Fruit fly (Drosophila melanogaster) whole organism, prepupa: ENCODE data around the gene bip1.
A peak's percentile ranks its signal among the peaks of the same experiment; 100 is the strongest.

Experiments
- Blimp-1 ChIP-seq: fragments of 200-800 bp; sonication (Bioruptor generic); optimal IDR thresholded peaks from 3 replicates; lab custom pipeline; 2017; ENCODE audit warnings: missing biosample characterization, missing genetic modification characterization, mild to moderate bottlenecking, moderate library complexity, missing genetic modification reagents
- CG10631 ChIP-seq: fragments of 200-800 bp; sonication (Bioruptor generic); optimal IDR thresholded peaks from 2 replicates; lab custom pipeline; 2016; ENCODE audit warnings: missing biosample characterization, missing genetic modification characterization
- CG10669 ChIP-seq: fragments of 200-800 bp; sonication (Bioruptor generic); optimal IDR thresholded peaks from 3 replicates; lab custom pipeline; 2018; ENCODE audit warnings: missing biosample characterization, mild to moderate bottlenecking, missing genetic modification characterization, moderate library complexity
- CG11294 ChIP-seq: fragments of 200-800 bp; sonication (Bioruptor generic); IDR thresholded peaks from 2 replicates; pipeline ENCODE4 v1.3.6; 2022; ENCODE audit warnings: missing biosample characterization, missing genetic modification characterization
- CG11762 ChIP-seq: fragments of 200-800 bp; sonication (Bioruptor generic); optimal IDR thresholded peaks from 3 replicates; lab custom pipeline; 2016; ENCODE audit warnings: missing biosample characterization, missing genetic modification characterization; ENCODE audit not compliant: insufficient read depth
- CG11902 ChIP-seq: fragments of 200-800 bp; sonication (Bioruptor generic); optimal IDR thresholded peaks from 3 replicates; lab custom pipeline; 2016; ENCODE audit warnings: missing biosample characterization, missing genetic modification characterization
- CG15336 ChIP-seq: fragments of 200-800 bp; sonication (Bioruptor generic); IDR thresholded peaks from 2 replicates; pipeline ENCODE4 v1.3.6; 2022; ENCODE audit warnings: missing biosample characterization, missing genetic modification characterization
- CG16779 ChIP-seq: fragments of 200-800 bp; sonication (Bioruptor generic); optimal IDR thresholded peaks from 3 replicates; lab custom pipeline; 2017; ENCODE audit warnings: missing biosample characterization, mild to moderate bottlenecking, missing genetic modification characterization
- CG3032 ChIP-seq: fragments of 200-800 bp; optimal IDR thresholded peaks from 2 replicates; lab custom pipeline; 2019; ENCODE audit warnings: missing biosample characterization, mild to moderate bottlenecking, missing genetic modification characterization, moderate library complexity
- CG31627 ChIP-seq: fragments of 200-800 bp; sonication (Bioruptor generic); optimal IDR thresholded peaks from 3 replicates; lab custom pipeline; 2016; ENCODE audit warnings: missing biosample characterization, missing genetic modification characterization
- CG34406 ChIP-seq: fragments of 200-800 bp; sonication (Bioruptor generic); optimal IDR thresholded peaks from 3 replicates; lab custom pipeline; 2016; ENCODE audit warnings: missing biosample characterization, missing genetic modification characterization
- CG3919 ChIP-seq: fragments of 200-800 bp; sonication (Bioruptor generic); optimal IDR thresholded peaks from 3 replicates; lab custom pipeline; 2016; ENCODE audit warnings: missing biosample characterization, missing genetic modification characterization
- CG4318 ChIP-seq: fragments of 200-800 bp; sonication (Bioruptor generic); optimal IDR thresholded peaks from 3 replicates; lab custom pipeline; 2017; ENCODE audit warnings: missing biosample characterization, mild to moderate bottlenecking, missing genetic modification characterization
- CG6163 ChIP-seq: fragments of 200-800 bp; sonication (Bioruptor generic); IDR thresholded peaks from 3 replicates; pipeline ENCODE4 v1.3.6; 2022; ENCODE audit warnings: missing biosample characterization, missing genetic modification characterization
- CG6276 ChIP-seq: fragments of 200-800 bp; sonication (Bioruptor generic); optimal IDR thresholded peaks from 2 replicates; lab custom pipeline; 2017; ENCODE audit warnings: missing biosample characterization, mild to moderate bottlenecking, missing genetic modification characterization
- CG6792 ChIP-seq: fragments of 200-800 bp; sonication (Bioruptor generic); optimal IDR thresholded peaks from 3 replicates; lab custom pipeline; 2016; ENCODE audit warnings: missing biosample characterization, missing genetic modification characterization
- CG8119 ChIP-seq: fragments of 200-800 bp; sonication (Bioruptor generic); IDR thresholded peaks from 3 replicates; pipeline ENCODE4 v1.3.6; 2022; ENCODE audit warnings: missing biosample characterization, missing genetic modification characterization
- CG8319 ChIP-seq: fragments of 200-800 bp; sonication (Bioruptor generic); optimal IDR thresholded peaks from 3 replicates; lab custom pipeline; 2016; ENCODE audit warnings: missing biosample characterization, missing genetic modification characterization
- CG8632 ChIP-seq: fragments of 200-800 bp; sonication (Bioruptor generic); optimal IDR thresholded peaks from 3 replicates; lab custom pipeline; 2016; ENCODE audit warnings: missing biosample characterization, missing genetic modification characterization
- CG9139 ChIP-seq: fragments of 200-800 bp; sonication (Bioruptor generic); optimal IDR thresholded peaks from 3 replicates; lab custom pipeline; 2017; ENCODE audit warnings: missing biosample characterization, mild to moderate bottlenecking, missing genetic modification characterization
- Eip75B ChIP-seq: fragments of 200-800 bp; sonication (Bioruptor generic); optimal IDR thresholded peaks from 3 replicates; lab custom pipeline; 2016; ENCODE audit warnings: missing biosample characterization, missing genetic modification characterization
- Eip78C ChIP-seq: fragments of 200-800 bp; sonication (Bioruptor generic); peaks from one replicate; lab custom pipeline; 2016; ENCODE audit warnings: missing biosample characterization, missing genetic modification characterization
- Eip93F ChIP-seq: fragments of 200-800 bp; sonication (Bioruptor generic); optimal IDR thresholded peaks from 2 replicates; lab custom pipeline; 2016; ENCODE audit warnings: missing biosample characterization, mild to moderate bottlenecking, missing genetic modification characterization
- Ets21C ChIP-seq: fragments of 200-800 bp; sonication (Bioruptor generic); optimal IDR thresholded peaks from 3 replicates; lab custom pipeline; 2016; ENCODE audit warnings: missing biosample characterization, missing genetic modification characterization
- Ets96B ChIP-seq: fragments of 200-800 bp; optimal IDR thresholded peaks from 2 replicates; lab custom pipeline; 2019; ENCODE audit warnings: missing biosample characterization, mild to moderate bottlenecking, missing genetic modification characterization, moderate library complexity
- Gug ChIP-seq: fragments of 200-800 bp; sonication (Bioruptor generic); IDR thresholded peaks from 2 replicates; pipeline ENCODE4 v1.3.6; 2022; ENCODE audit warnings: missing biosample characterization, missing genetic modification characterization
- Hr39 ChIP-seq: fragments of 200-800 bp; sonication (Bioruptor generic); optimal IDR thresholded peaks from 2 replicates; lab custom pipeline; 2016; ENCODE audit warnings: missing biosample characterization, missing genetic modification characterization
- Hr4 ChIP-seq: fragments of 200-800 bp; sonication (Bioruptor generic); optimal IDR thresholded peaks from 3 replicates; lab custom pipeline; 2016; ENCODE audit warnings: missing biosample characterization, missing genetic modification characterization
- Met ChIP-seq: fragments of 200-800 bp; sonication (Bioruptor generic); optimal IDR thresholded peaks from 3 replicates; lab custom pipeline; 2016; ENCODE audit warnings: missing biosample characterization, missing genetic modification characterization
- Sox102F ChIP-seq: fragments of 200-800 bp; sonication (Bioruptor generic); optimal IDR thresholded peaks from 2 replicates; lab custom pipeline; 2016; ENCODE audit warnings: missing biosample characterization, mild to moderate bottlenecking, missing genetic modification characterization
- Sox14 ChIP-seq: fragments of 200-800 bp; sonication (Bioruptor generic); optimal IDR thresholded peaks from 3 replicates; lab custom pipeline; 2016; ENCODE audit warnings: missing biosample characterization, missing genetic modification characterization
- Sox15 ChIP-seq: fragments of 200-800 bp; sonication (Bioruptor generic); optimal IDR thresholded peaks from 3 replicates; lab custom pipeline; 2016; ENCODE audit warnings: missing biosample characterization, missing genetic modification characterization
- achi ChIP-seq: fragments of 200-800 bp; sonication (Bioruptor generic); optimal IDR thresholded peaks from 3 replicates; lab custom pipeline; 2016; ENCODE audit warnings: missing biosample characterization, missing genetic modification characterization
- acj6 ChIP-seq: fragments of 200-800 bp; sonication (Bioruptor generic); optimal IDR thresholded peaks from 3 replicates; lab custom pipeline; 2016; ENCODE audit warnings: missing biosample characterization, missing genetic modification characterization
- dsx ChIP-seq: fragments of 200-800 bp; optimal IDR thresholded peaks from 3 replicates; lab custom pipeline; 2019; ENCODE audit warnings: missing biosample characterization, mild to moderate bottlenecking, missing genetic modification characterization, moderate library complexity; ENCODE audit not compliant: poor library complexity, severe bottlenecking
- eg ChIP-seq: fragments of 200-800 bp; sonication (Bioruptor generic); IDR thresholded peaks from 3 replicates; pipeline ENCODE4 v1.3.6; 2022; ENCODE audit warnings: missing biosample characterization, missing genetic modification characterization
- fd59A ChIP-seq: fragments of 200-800 bp; sonication (Bioruptor generic); optimal IDR thresholded peaks from 2 replicates; lab custom pipeline; 2017; ENCODE audit warnings: missing biosample characterization, mild to moderate bottlenecking, missing genetic modification characterization, missing genetic modification reagents
- fkh ChIP-seq: fragments of 200-800 bp; sonication (Bioruptor generic); optimal IDR thresholded peaks from 3 replicates; lab custom pipeline; 2017; ENCODE audit warnings: missing biosample characterization, mild to moderate bottlenecking, missing genetic modification characterization, moderate library complexity
- lz ChIP-seq: fragments of 200-800 bp; sonication (Bioruptor generic); optimal IDR thresholded peaks from 3 replicates; lab custom pipeline; 2016; ENCODE audit warnings: missing biosample characterization, missing genetic modification characterization
- net ChIP-seq: fragments of 200-800 bp; sonication (Bioruptor generic); optimal IDR thresholded peaks from 3 replicates; lab custom pipeline; 2016; ENCODE audit warnings: missing biosample characterization, missing genetic modification characterization
- pdm3 ChIP-seq: fragments of 200-800 bp; sonication (Bioruptor generic); optimal IDR thresholded peaks from 3 replicates; lab custom pipeline; 2016; ENCODE audit warnings: missing biosample characterization, missing genetic modification characterization
- spab ChIP-seq: fragments of 200-800 bp; sonication (Bioruptor generic); optimal IDR thresholded peaks from 2 replicates; lab custom pipeline; 2017; ENCODE audit warnings: missing biosample characterization, mild to moderate bottlenecking, missing genetic modification characterization, missing genetic modification reagents
- ss ChIP-seq, 2 experiments: fragments of 200-800 bp; sonication (Bioruptor generic); optimal IDR thresholded peaks; 2 replicates in 1 of 2; 3 replicates in 1 of 2; lab custom pipeline; 2017 to 2018; ENCODE audit warnings: mild to moderate bottlenecking in 2 of 2, missing biosample characterization in 2 of 2, missing genetic modification characterization in 2 of 2, moderate library complexity in 1 of 2
- svp ChIP-seq: fragments of 200-800 bp; sonication (Bioruptor generic); peaks from one replicate; lab custom pipeline; 2016; ENCODE audit warnings: missing biosample characterization, missing genetic modification characterization

The bip1 gene

dm6 chr3L:8027666-8028314 lies 30.7 kb downstream of the bip1 start (continued):
- TF ChIP-seq CG31627 (peak; percentile 48), fkh (GFP tag; lab: Kevin White, UChicago) (no peak), CG34406 (GFP tag; lab: Kevin White, UChicago) (peak; percentile 76), CG9139 (GFP tag; lab: Kevin White, UChicago) (peak; percentile 67), CG8632 (GFP tag; lab: Kevin White, UChicago) (peak; percentile 84), Ets21C (GFP tag; lab: Kevin White, UChicago) (peak; percentile 33), CG10631 (GFP tag; lab: Kevin White, UChicago) (peak; percentile 78), spab (GFP tag; lab: Kevin White, UChicago) (peak; percentile 74), Sox15 (GFP tag; lab: Kevin White, UChicago) (peak; percentile 52), CG6163 (peak; percentile 52), Eip78C (GFP tag; lab: Kevin White, UChicago) (peak; percentile 94), CG8119 (GFP tag; lab: Robert Waterston, UW) (peak; percentile 74), Blimp-1 (GFP tag; lab: Kevin White, UChicago) (peak; percentile 9), net (GFP tag; lab: Kevin White, UChicago) (peak; percentile 74), svp (peak; percentile 87), achi (GFP tag; lab: Kevin White, UChicago) (peak; percentile 79), CG11294 (0 out of 2 replicates have a peak, but pooled peaks have one; percentile 38), Eip75B (GFP tag; lab: Kevin White, UChicago) (peak; percentile 53), CG11902 (GFP tag; lab: Kevin White, UChicago) (peak; percentile 44), Ets96B (tag; lab: Kevin White, UChicago) (peak; percentile 83), Hr39 (GFP tag; lab: Kevin White, UChicago) (peak; percentile 37), dsx (GFP tag; lab: Kevin White, UChicago) (peak; percentile 83), CG15336 (GFP tag; lab: Robert Waterston, UW) (peak; percentile 69), pdm3 (peak; percentile 53), CG8319 (GFP tag; lab: Kevin White, UChicago) (peak; percentile 50), CG10669 (GFP tag; lab: Kevin White, UChicago) (peak; percentile 76), CG3032 (tag; lab: Kevin White, UChicago) (peak; percentile 79), CG16779 (tag; lab: Kevin White, UChicago) (peak; percentile 21), Gug (GFP tag; lab: Robert Waterston, UW) (peak; percentile 37; the same call in 1 of the 2 replicates), Met (peak; percentile 68), CG6792 (GFP tag; lab: Kevin White, UChicago) (peak; percentile 73), CG6276 (GFP tag; lab: Kevin White, UChicago) (peak; percentile 31), Hr4 (peak; percentile 46)

dm6 chr3L:8027212-8027611 lies 31.3 kb downstream of the bip1 start:
- TF ChIP-seq ss (GFP tag; optimal IDR thresholded peaks at IDR 0.05; lab: Kevin White, UChicago): peak in 1 of 2 experiments; percentile 80
- TF ChIP-seq CG11294: no peak

DNA sequence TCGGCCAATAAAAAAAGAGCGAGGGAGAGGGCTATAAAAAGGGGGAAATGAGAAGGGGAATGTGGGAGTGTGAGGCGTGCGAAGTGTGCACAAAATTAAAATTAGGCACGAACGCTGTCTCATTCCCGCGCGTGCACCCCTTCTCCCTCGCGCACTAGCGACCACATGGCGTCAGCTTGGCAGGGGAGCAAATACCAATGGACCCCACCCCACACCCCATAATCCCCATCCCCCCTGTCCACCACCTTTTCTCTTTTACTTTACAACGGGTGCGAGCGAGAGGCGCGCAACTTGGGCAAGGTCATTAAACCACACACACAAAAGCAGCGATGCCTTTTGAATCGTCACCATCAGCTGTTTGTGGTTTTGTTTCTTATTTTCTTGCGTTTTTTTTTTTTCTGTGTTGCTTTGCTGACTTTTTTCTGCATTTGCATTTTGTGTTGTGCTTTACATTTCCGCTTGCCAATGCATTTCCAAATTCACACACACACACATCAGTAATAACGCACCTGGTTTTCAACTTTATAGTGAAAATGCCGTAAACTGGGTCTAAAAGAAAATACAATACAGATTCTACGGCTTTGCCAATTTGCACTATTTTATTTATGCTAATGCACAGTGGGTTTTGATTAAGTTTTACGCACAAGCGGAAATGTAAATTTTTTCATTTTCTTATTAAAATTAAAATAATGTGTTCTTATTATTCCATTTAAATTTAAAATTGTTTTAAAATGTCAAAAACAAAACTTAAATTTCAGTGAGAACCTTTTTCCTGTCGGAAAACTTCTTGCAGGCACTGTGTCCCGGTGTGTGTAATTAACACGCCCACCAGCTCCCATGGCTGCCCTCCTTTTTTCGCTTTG lies 34.0 kb downstream of the bip1 start:
- TF ChIP-seq CG11762 (GFP tag; lab: Kevin White, UChicago) (peak; percentile 45), ss (GFP tag; optimal IDR thresholded peaks at IDR 0.05; lab: Kevin White, UChicago) (peak in 1 of 2 experiments; percentile 48), Blimp-1 (GFP tag; lab: Kevin White, UChicago) (no peak), svp (peak; percentile 61), CG6163 (peak; percentile 73), Ets21C (GFP tag; lab: Kevin White, UChicago) (peak; percentile 41), CG6276 (GFP tag; lab: Kevin White, UChicago) (peak; percentile 56), CG3032 (tag; lab: Kevin White, UChicago) (peak; percentile 50), lz (GFP tag; lab: Kevin White, UChicago) (peak; percentile 72), Eip93F (no peak), fd59A (GFP tag; lab: Kevin White, UChicago) (peak; percentile 45), CG3919 (peak; percentile 63), Sox14 (GFP tag; lab: Kevin White, UChicago) (peak; percentile 66), CG4318 (peak; percentile 17), eg (GFP tag; lab: Robert Waterston, UW) (peak; percentile 67; the same call in 2 of the 3 replicates), Sox102F (peak; percentile 70), Hr39 (GFP tag; lab: Kevin White, UChicago) (peak; percentile 66), Ets96B (tag; lab: Kevin White, UChicago) (peak; percentile 62), CG15336 (GFP tag; lab: Robert Waterston, UW) (peak; percentile 78), acj6 (GFP tag; lab: Kevin White, UChicago) (peak; percentile 72)
